Worm (Caenorhabditis elegans): ENCODE measurements around the gene sphr-1.
A peak's percentile ranks its signal among the peaks of the same experiment; 100 is the strongest.

Gene sphr-1

DNA sequence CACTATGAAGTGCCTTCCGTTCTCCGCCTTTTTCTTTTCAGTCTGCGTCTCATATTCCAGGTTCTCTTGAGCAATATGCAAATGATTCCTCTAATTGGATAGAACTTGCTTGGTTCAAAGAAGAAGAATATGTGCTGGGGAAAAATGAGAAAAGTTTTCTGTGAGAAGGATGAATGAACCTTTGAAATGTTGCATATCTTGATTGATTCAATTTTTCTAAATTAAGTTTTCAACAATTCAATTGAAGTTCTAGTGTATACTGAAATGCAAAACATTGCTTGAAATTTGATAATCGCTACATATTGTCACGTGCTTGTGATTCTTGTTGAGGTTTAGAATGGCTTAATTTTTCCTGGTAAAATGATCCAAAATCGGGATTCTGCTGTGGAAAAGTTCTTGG lies 33.8 kb upstream of the sphr-1 start:
- no peak for TF ChIP-seq elt-3 (tag; optimal IDR thresholded peaks at IDR 0.05)
- no peak for TF ChIP-seq nhr-28 (tag; optimal IDR thresholded peaks at IDR 0.05)
- TF ChIP-seq ces-1 (GFP tag; optimal IDR thresholded peaks at IDR 0.05) = peak; percentile 86
- TF ChIP-seq drap-1 (GFP tag; optimal IDR thresholded peaks at IDR 0.05) = no peak
- no peak for TF ChIP-seq hlh-1 (tag; optimal IDR thresholded peaks at IDR 0.05)
- no peak for TF ChIP-seq unc-62 (GFP tag; optimal IDR thresholded peaks at IDR 0.05)
- no peak for TF ChIP-seq mls-2 (tag; optimal IDR thresholded peaks at IDR 0.05)
- TF ChIP-seq mab-5 (tag; optimal IDR thresholded peaks at IDR 0.05) = no peak

ce11 chrV:9160224-9160886 lies 31.1 kb upstream of the sphr-1 start, which contains the start of gene col-144:
col-144 (minus strand) TSS chrV:9160642.
- no peak for TF ChIP-seq nhr-76 (tag; optimal IDR thresholded peaks at IDR 0.05)
- no peak for TF ChIP-seq zip-8 (tag; optimal IDR thresholded peaks at IDR 0.05)
- TF ChIP-seq sem-2 (GFP tag; optimal IDR thresholded peaks at IDR 0.05) = no peak
- no peak for TF ChIP-seq ceh-83 (GFP tag; optimal IDR thresholded peaks at IDR 0.05)

- no peak for TF ChIP-seq tbx-8 (GFP tag; optimal IDR thresholded peaks at IDR 0.05)
- no peak for TF ChIP-seq pha-4 (tag; optimal IDR thresholded peaks at IDR 0.05)
- no peak for TF ChIP-seq elt-1 (tag; optimal IDR thresholded peaks at IDR 0.05; ENCODE audit: borderline replicate concordance, insufficient read depth)
- TF ChIP-seq unc-120 (tag; optimal IDR thresholded peaks at IDR 0.05; ENCODE audit: poor library complexity, severe bottlenecking) = no peak
- TF ChIP-seq blmp-1 (tag; optimal IDR thresholded peaks at IDR 0.05) = no peak
- no peak for TF ChIP-seq lin-13 (tag; optimal IDR thresholded peaks at IDR 0.05)
- no peak for TF ChIP-seq mls-2 (tag; optimal IDR thresholded peaks at IDR 0.05)
- TF ChIP-seq sptf-1 (tag; optimal IDR thresholded peaks at IDR 0.05) = no peak
Observed at ce11 chrV:9162118-9162729, 29.2 kb upstream of the sphr-1 start.

DNA sequence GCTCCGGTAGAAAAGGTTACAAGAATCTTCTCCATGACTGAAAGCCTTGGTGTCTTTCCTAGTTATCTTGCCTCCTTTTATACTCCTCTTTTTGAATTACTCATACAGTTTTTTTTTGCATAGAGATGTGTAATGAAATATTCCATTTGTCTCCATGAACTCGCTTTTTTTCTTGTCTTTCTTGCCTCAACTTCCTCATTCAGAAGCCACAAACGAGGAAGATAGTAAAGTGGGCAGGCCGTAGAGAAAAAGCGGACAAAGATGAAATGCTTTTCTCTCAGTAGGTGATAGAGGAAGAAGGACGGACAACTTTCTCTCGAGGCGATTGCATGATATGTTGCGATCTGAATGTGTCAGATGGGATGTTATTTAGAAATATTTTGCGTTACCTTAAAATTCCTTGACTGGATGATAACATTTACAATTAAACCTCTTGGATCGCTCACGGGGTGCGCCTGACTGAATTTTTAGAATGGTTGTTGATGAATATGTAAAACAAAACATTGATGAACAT lies 28.4 kb upstream of the sphr-1 start, which contains the start of gene col-145:
col-145 (minus strand) TSS at position 51 of the 514 bp plus-strand sequence.
- TF ChIP-seq elt-1 (tag; optimal IDR thresholded peaks at IDR 0.05; ENCODE audit: borderline replicate concordance, insufficient read depth) = no peak
- no peak for TF ChIP-seq mep-1 (tag; optimal IDR thresholded peaks at IDR 0.05)
- no peak for TF ChIP-seq cnd-1 (tag; optimal IDR thresholded peaks at IDR 0.05)
- no peak for TF ChIP-seq sptf-1 (tag; optimal IDR thresholded peaks at IDR 0.05)
- no peak for TF ChIP-seq hlh-1 (tag; optimal IDR thresholded peaks at IDR 0.05)
- TF ChIP-seq unc-120 (tag; optimal IDR thresholded peaks at IDR 0.05; ENCODE audit: poor library complexity, severe bottlenecking) = no peak
- no peak for TF ChIP-seq bed-3 (GFP tag; optimal IDR thresholded peaks at IDR 0.05)
- TF ChIP-seq sem-2 (GFP tag; optimal IDR thresholded peaks at IDR 0.05) = no peak
- no peak for TF ChIP-seq lsy-2 (tag; optimal IDR thresholded peaks at IDR 0.05)

DNA sequence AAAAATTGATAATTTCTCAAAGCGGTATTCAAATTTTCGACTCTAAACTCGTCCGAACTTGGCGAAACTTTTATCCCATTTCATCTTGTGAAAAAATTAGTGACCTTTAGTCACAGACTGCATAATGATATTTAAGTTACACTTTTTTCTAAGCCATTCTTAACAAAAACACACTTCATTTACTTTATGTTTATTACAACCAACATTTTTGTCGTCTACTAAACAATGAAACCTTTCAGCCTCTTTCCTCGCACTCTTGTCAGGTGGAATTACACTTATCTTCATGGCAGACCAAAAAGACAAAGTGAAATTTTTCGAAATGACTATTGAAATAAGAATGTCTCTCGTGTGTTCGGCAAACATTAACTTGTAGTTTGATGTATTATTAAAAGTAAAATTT lies 27.5 kb upstream of the sphr-1 start:
- TF ChIP-seq ceh-43 (GFP tag; optimal IDR thresholded peaks at IDR 0.05) (no peak), hlh-1 (tag; optimal IDR thresholded peaks at IDR 0.05) (no peak), lsy-2 (tag; optimal IDR thresholded peaks at IDR 0.05) (no peak), drap-1 (GFP tag; optimal IDR thresholded peaks at IDR 0.05) (no peak), ham-2 (GFP tag; optimal IDR thresholded peaks at IDR 0.05) (no peak)

DNA sequence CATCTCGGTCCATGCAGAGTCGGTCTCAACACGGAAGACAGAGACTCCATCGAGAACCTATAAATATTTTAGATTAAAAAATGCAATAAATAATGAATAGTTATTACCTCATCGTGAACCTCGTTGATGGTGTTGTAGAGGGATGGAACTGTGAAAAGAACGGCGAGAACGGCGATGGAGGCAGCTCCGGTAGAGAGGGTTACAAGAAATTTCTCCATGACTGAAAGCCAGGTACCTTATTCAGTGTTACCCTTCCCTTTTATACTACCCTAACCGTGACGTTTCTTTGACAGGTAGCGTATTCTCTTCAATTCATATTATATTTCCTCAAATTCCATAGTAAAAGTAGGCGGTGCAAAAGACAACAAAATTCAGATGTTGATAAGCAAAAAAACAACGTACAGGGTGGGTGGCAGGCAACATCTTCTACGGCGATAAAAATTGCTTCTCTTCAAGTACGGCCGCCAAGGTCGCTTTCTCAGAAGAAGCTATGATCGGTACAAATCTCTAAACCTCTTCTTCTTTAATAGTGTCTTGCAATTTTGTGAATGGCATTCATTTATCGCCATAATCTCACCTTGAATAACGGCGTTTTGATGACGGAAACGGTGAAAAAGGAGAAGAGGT lies 26.2 kb upstream of the sphr-1 start, which contains the start of gene col-10:
col-10 (minus strand) TSS at position 235 of the 627 bp plus-strand sequence.
- no peak for TF ChIP-seq lsy-2 (tag; optimal IDR thresholded peaks at IDR 0.05)
- TF ChIP-seq ham-2 (GFP tag; optimal IDR thresholded peaks at IDR 0.05) = peak; percentile 66
- TF ChIP-seq unc-62 (GFP tag; optimal IDR thresholded peaks at IDR 0.05) = no peak

All from whole organism, mixed stage, embryonic.